Worm (Caenorhabditis elegans) whole organism, late embryonic: ENCODE measurements around the gene C26F1.1.

Experiments used
- K09A11.1 ChIP-seq: sonication (generic microtip); optimal IDR thresholded peaks from 2 replicates; lab custom pipeline; 2017; ENCODE audit warnings: antibody characterized with exemption, mild to moderate bottlenecking, missing genetic modification characterization, missing compliant biosample characterization; ENCODE audit not compliant: insufficient read depth
- ama-1 ChIP-seq: fragments of 150-350 bp; optimal IDR thresholded peaks from 2 replicates; lab custom pipeline; 2014
- ceh-30 ChIP-seq: fragments of 150-350 bp; optimal IDR thresholded peaks from 2 replicates; lab custom pipeline; 2014; ENCODE audit warnings: missing biosample characterization, missing genetic modification characterization
- ceh-48 ChIP-seq: sonication (generic microtip); optimal IDR thresholded peaks from 2 replicates; lab custom pipeline; 2016; ENCODE audit warnings: missing genetic modification characterization, inconsistent platforms, missing compliant biosample characterization
- elt-2 ChIP-seq: sonication (generic microtip); optimal IDR thresholded peaks from 2 replicates; lab custom pipeline; 2016; ENCODE audit warnings: missing genetic modification reagents, missing genetic modification characterization, missing compliant biosample characterization
- gmeb-2 ChIP-seq: sonication (generic microtip); optimal IDR thresholded peaks from 2 replicates; lab custom pipeline; 2016; ENCODE audit warnings: missing genetic modification characterization, inconsistent platforms, missing compliant biosample characterization
- nfya-1 ChIP-seq: sonication (generic microtip); optimal IDR thresholded peaks from 2 replicates; lab custom pipeline; 2017; ENCODE audit warnings: missing genetic modification characterization, mild to moderate bottlenecking, missing compliant biosample characterization, antibody characterized with exemption, moderate library complexity
- nhr-11 ChIP-seq: fragments of 150-350 bp; optimal IDR thresholded peaks from 2 replicates; lab custom pipeline; 2014; ENCODE audit warnings: missing biosample characterization, missing genetic modification characterization
- npax-4 ChIP-seq: sonication (generic microtip); optimal IDR thresholded peaks from 2 replicates; lab custom pipeline; 2016; ENCODE audit warnings: missing genetic modification characterization, missing compliant biosample characterization
- unc-42 ChIP-seq: sonication (generic microtip); optimal IDR thresholded peaks from 2 replicates; lab custom pipeline; 2016; ENCODE audit warnings: missing genotype, missing genetic modification characterization, missing compliant biosample characterization
- zip-5 ChIP-seq: sonication (generic microtip); optimal IDR thresholded peaks from 2 replicates; lab custom pipeline; 2016; ENCODE audit warnings: missing genetic modification characterization, missing compliant biosample characterization

DNA sequence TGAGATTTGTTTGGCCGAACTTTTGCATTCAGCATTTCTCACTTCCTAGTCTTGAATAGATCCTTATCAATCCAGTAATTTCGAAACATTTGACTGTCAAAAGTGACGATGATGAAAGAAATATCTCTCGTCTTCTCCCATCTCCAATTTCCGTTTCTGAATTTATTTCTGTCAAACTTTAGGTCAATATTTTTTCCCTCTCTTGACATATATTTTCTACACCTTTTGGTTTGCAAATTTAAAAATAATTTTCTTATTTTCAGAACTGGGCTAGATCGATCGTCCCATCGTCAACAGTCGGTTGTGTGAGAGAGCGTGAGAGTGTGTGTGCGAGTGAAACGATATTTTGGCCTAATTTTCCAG lies 19.6 kb downstream of the C26F1.1 start, which contains the start of gene xpo-1:
- no peak for TF ChIP-seq ama-1
- TF ChIP-seq elt-2, result no peak
- TF ChIP-seq nhr-11 (tag; lab: Kevin White, UChicago), result no peak
- no peak for TF ChIP-seq npax-4 (tag; lab: Kevin White, UChicago)
- TF ChIP-seq K09A11.1 (tag; lab: Kevin White, UChicago), result no peak
- TF ChIP-seq zip-5 (tag; lab: Kevin White, UChicago), result no peak
- no peak for TF ChIP-seq unc-42 (tag; lab: Kevin White, UChicago)
- TF ChIP-seq nfya-1 (tag; lab: Kevin White, UChicago), result no peak
- TF ChIP-seq ceh-30 (tag; lab: Kevin White, UChicago), result no peak
- TF ChIP-seq gmeb-2, result no peak
- no peak for TF ChIP-seq ceh-48 (tag; lab: Kevin White, UChicago)
